Fruit fly (Drosophila melanogaster) whole organism, embryonic: ENCODE data around the gene CG7512.

Experiments used
- ATbp ChIP-seq: fragments of 200-800 bp; sonication (Bioruptor generic); optimal IDR thresholded peaks from 2 replicates; lab custom pipeline; 2017; ENCODE audit warnings: missing biosample characterization, mild to moderate bottlenecking, missing genetic modification characterization, missing genetic modification reagents
- Blimp-1 ChIP-seq: fragments of 200-800 bp; sonication (Bioruptor generic); optimal IDR thresholded peaks from 3 replicates; lab custom pipeline; 2018; ENCODE audit warnings: missing biosample characterization, missing genetic modification characterization, mild to moderate bottlenecking, moderate library complexity, missing genetic modification reagents
- CG13287 ChIP-seq: fragments of 200-800 bp; sonication (Bioruptor generic); IDR thresholded peaks from 2 replicates; pipeline ENCODE4 v1.3.6; 2022; ENCODE audit warnings: missing biosample characterization, missing genetic modification characterization; ENCODE audit not compliant: partially characterized antibody
- CG13894 ChIP-seq: fragments of 200-800 bp; sonication (Bioruptor generic); optimal IDR thresholded peaks from 3 replicates; lab custom pipeline; 2018; ENCODE audit warnings: missing biosample characterization, mild to moderate bottlenecking, missing genetic modification characterization, moderate library complexity
- CG4617 ChIP-seq: fragments of 200-800 bp; sonication (Bioruptor generic); optimal IDR thresholded peaks from 3 replicates; lab custom pipeline; 2016; ENCODE audit warnings: missing biosample characterization, missing genetic modification characterization, borderline replicate concordance
- CG4730 ChIP-seq: fragments of 200-800 bp; sonication (Bioruptor generic); IDR thresholded peaks from 2 replicates; pipeline ENCODE4 v1.3.6; 2022; ENCODE audit warnings: missing biosample characterization, missing genetic modification characterization
- CG6254 ChIP-seq: fragments of 200-800 bp; sonication (Bioruptor generic); optimal IDR thresholded peaks from 3 replicates; lab custom pipeline; 2017; ENCODE audit warnings: mild to moderate bottlenecking, missing biosample characterization, missing genetic modification reagents, missing genetic modification characterization
- CG6683 ChIP-seq: fragments of 200-800 bp; sonication (Bioruptor generic); optimal IDR thresholded peaks from 2 replicates; lab custom pipeline; 2017; ENCODE audit warnings: missing biosample characterization, mild to moderate bottlenecking, missing genetic modification characterization, missing genetic modification reagents
- CG7372 ChIP-seq: fragments of 200-800 bp; sonication (Bioruptor generic); IDR thresholded peaks from 2 replicates; pipeline ENCODE4 v1.3.6; 2022; ENCODE audit warnings: missing biosample characterization, missing genetic modification characterization
- CG7556 ChIP-seq: fragments of 200-800 bp; sonication (Bioruptor generic); optimal IDR thresholded peaks from 2 replicates; lab custom pipeline; 2017; ENCODE audit warnings: missing biosample characterization, mild to moderate bottlenecking, missing genetic modification characterization
- CG7786 ChIP-seq: fragments of 200-800 bp; sonication (Bioruptor generic); optimal IDR thresholded peaks from 2 replicates; lab custom pipeline; 2016; ENCODE audit warnings: missing biosample characterization, missing genetic modification characterization
- CG7839 ChIP-seq: fragments of 200-800 bp; sonication (Bioruptor generic); optimal IDR thresholded peaks from 3 replicates; lab custom pipeline; 2018; ENCODE audit warnings: missing biosample characterization, mild to moderate bottlenecking, missing genetic modification characterization, moderate library complexity
- Deaf1 ChIP-seq: fragments of 200-800 bp; optimal IDR thresholded peaks from 3 replicates; lab custom pipeline; 2019; ENCODE audit warnings: missing biosample characterization, mild to moderate bottlenecking, missing genetic modification characterization, moderate library complexity
- Dip3 ChIP-seq: fragments of 200-800 bp; sonication (Bioruptor generic); optimal IDR thresholded peaks from 3 replicates; lab custom pipeline; 2016; ENCODE audit warnings: missing biosample characterization, missing genetic modification characterization
- E2f1 ChIP-seq: fragments of 200-800 bp; sonication (Bioruptor generic); IDR thresholded peaks from 2 replicates; pipeline ENCODE4 v1.3.6; 2022; ENCODE audit warnings: missing biosample characterization, missing genetic modification characterization
- Eip74EF ChIP-seq, 2 experiments: fragments of 200-800 bp in 1 of 2; fragments of >200 bp in 1 of 2; sonication (Bioruptor generic) in 1 of 2; optimal IDR thresholded peaks; 2 replicates each; lab custom pipeline; 2017 to 2019; ENCODE audit warnings: missing biosample characterization in 2 of 2, missing genetic modification characterization in 2 of 2, mild to moderate bottlenecking in 1 of 2, moderate library complexity in 1 of 2
- Ets65A ChIP-seq: fragments of 200-800 bp; sonication (Bioruptor generic); peaks from one replicate; lab custom pipeline; 2016; ENCODE audit warnings: missing biosample characterization, missing genetic modification characterization
- Fer3 ChIP-seq: fragments of 200-800 bp; sonication (Bioruptor generic); optimal IDR thresholded peaks from 2 replicates; lab custom pipeline; 2018; ENCODE audit warnings: missing biosample characterization, mild to moderate bottlenecking, missing genetic modification characterization, moderate library complexity
- HHEX ChIP-seq: fragments of 200-800 bp; sonication (Bioruptor generic); optimal IDR thresholded peaks from 3 replicates; lab custom pipeline; 2017; ENCODE audit warnings: missing biosample characterization, mild to moderate bottlenecking, missing genetic modification characterization, missing genetic modification reagents
- HmgZ ChIP-seq: fragments of 200-800 bp; sonication (Bioruptor generic); optimal IDR thresholded peaks from 2 replicates; lab custom pipeline; 2018; ENCODE audit warnings: missing biosample characterization, mild to moderate bottlenecking, missing genetic modification characterization
- Lpt ChIP-seq: fragments of >200 bp; optimal IDR thresholded peaks from 2 replicates; lab custom pipeline; 2018; ENCODE audit warnings: missing biosample characterization, missing genetic modification characterization
- MBD-R2 ChIP-seq: fragments of 200-800 bp; sonication (Bioruptor generic); IDR thresholded peaks from 2 replicates; pipeline ENCODE4 v1.3.6; 2022; ENCODE audit warnings: missing biosample characterization, missing genetic modification characterization
- Nf-YC ChIP-seq: fragments of 200-800 bp; optimal IDR thresholded peaks from 3 replicates; lab custom pipeline; 2019; ENCODE audit warnings: missing biosample characterization, mild to moderate bottlenecking, missing genetic modification characterization, moderate library complexity
- Stat92E ChIP-seq, 3 experiments: fragments of >200 bp in 2 of 3; fragments of 200-800 bp in 1 of 3; sonication (Bioruptor generic) in 1 of 3; optimal IDR thresholded peaks; 2 replicates each; lab custom pipeline; 2017 to 2019; ENCODE audit warnings: missing biosample characterization in 3 of 3, missing genetic modification characterization in 3 of 3, mild to moderate bottlenecking in 1 of 3, moderate library complexity in 1 of 3
- Xrp1 ChIP-seq: fragments of 200-800 bp; sonication (Bioruptor generic); IDR thresholded peaks from 2 replicates; pipeline ENCODE4 v1.3.6; 2022; ENCODE audit warnings: missing biosample characterization, missing genetic modification characterization
- bcd ChIP-seq: fragments of 200-800 bp; sonication (Bioruptor generic); optimal IDR thresholded peaks from 2 replicates; lab custom pipeline; 2017; ENCODE audit warnings: missing biosample characterization, mild to moderate bottlenecking, missing genetic modification characterization
- chinmo ChIP-seq: fragments of 200-800 bp; sonication (Bioruptor generic); IDR thresholded peaks from 4 replicates; pipeline ENCODE4 v1.3.6; 2022; ENCODE audit warnings: missing biosample characterization, missing genetic modification characterization; ENCODE audit not compliant: partially characterized antibody
- exex ChIP-seq: fragments of 200-800 bp; sonication (Bioruptor generic); optimal IDR thresholded peaks from 4 replicates; lab custom pipeline; 2018; ENCODE audit warnings: missing biosample characterization, mild to moderate bottlenecking, missing genetic modification characterization, moderate library complexity
- inv ChIP-seq: fragments of 200-800 bp; sonication (Bioruptor generic); IDR thresholded peaks from 2 replicates; pipeline ENCODE4 v1.3.6; 2022; ENCODE audit warnings: missing biosample characterization, missing genetic modification characterization; ENCODE audit not compliant: partially characterized antibody
- ken ChIP-seq: fragments of 200-800 bp; sonication (Bioruptor generic); IDR thresholded peaks from 3 replicates; pipeline ENCODE4 v1.3.6; 2022; ENCODE audit warnings: missing biosample characterization, missing genetic modification characterization
- lola ChIP-seq, 3 experiments: fragments of >200 bp in 2 of 3; fragments of 200-800 bp in 1 of 3; sonication (Bioruptor generic) in 1 of 3; optimal IDR thresholded peaks; 2 replicates each; lab custom pipeline; 2017 to 2019; ENCODE audit warnings: missing biosample characterization in 3 of 3, missing genetic modification characterization in 3 of 3, mild to moderate bottlenecking in 1 of 3, moderate library complexity in 1 of 3
- mirr ChIP-seq: fragments of 200-800 bp; sonication (Bioruptor generic); optimal IDR thresholded peaks from 3 replicates; lab custom pipeline; 2018; ENCODE audit warnings: missing biosample characterization, mild to moderate bottlenecking, missing genetic modification characterization
- pzg ChIP-seq: fragments of 200-800 bp; sonication (Bioruptor generic); optimal IDR thresholded peaks from 3 replicates; lab custom pipeline; 2018; ENCODE audit warnings: missing biosample characterization, mild to moderate bottlenecking, missing genetic modification characterization, moderate library complexity
- repo ChIP-seq: fragments of 200-800 bp; sonication (Bioruptor generic); optimal IDR thresholded peaks from 2 replicates; lab custom pipeline; 2016; ENCODE audit warnings: missing biosample characterization, missing genetic modification characterization
- scrt ChIP-seq: fragments of 200-800 bp; sonication (Bioruptor generic); optimal IDR thresholded peaks from 2 replicates; lab custom pipeline; 2018; ENCODE audit warnings: missing biosample characterization, mild to moderate bottlenecking, missing genetic modification characterization, moderate library complexity
- sd ChIP-seq: fragments of 200-800 bp; sonication (Bioruptor generic); optimal IDR thresholded peaks from 3 replicates; lab custom pipeline; 2018; ENCODE audit warnings: missing biosample characterization, mild to moderate bottlenecking, missing genetic modification characterization, moderate library complexity
- sens ChIP-seq: fragments of 200-800 bp; sonication (Bioruptor generic); peaks from one replicate; lab custom pipeline; 2016; ENCODE audit warnings: missing biosample characterization, missing genetic modification characterization
- slp2 ChIP-seq: fragments of 200-800 bp; sonication (Bioruptor generic); optimal IDR thresholded peaks from 2 replicates; lab custom pipeline; 2016; ENCODE audit warnings: missing biosample characterization, missing genetic modification characterization
- sob ChIP-seq: fragments of 200-800 bp; sonication (Bioruptor generic); IDR thresholded peaks from 2 replicates; pipeline ENCODE4 v1.3.6; 2022; ENCODE audit warnings: missing biosample characterization, missing genetic modification characterization
- ssp ChIP-seq: fragments of 200-800 bp; sonication (Bioruptor generic); IDR thresholded peaks from 2 replicates; pipeline ENCODE4 v1.3.6; 2022; ENCODE audit warnings: missing biosample characterization, missing genetic modification characterization
- ttk ChIP-seq: fragments of 200-800 bp; sonication (Bioruptor generic); IDR thresholded peaks from 2 replicates; pipeline ENCODE4 v2.1.2; 2022; ENCODE audit warnings: missing biosample characterization, missing genetic modification characterization
- twi ChIP-seq: fragments of 200-800 bp; optimal IDR thresholded peaks from 2 replicates; lab custom pipeline; 2019; ENCODE audit warnings: missing biosample characterization, mild to moderate bottlenecking, missing genetic modification characterization, moderate library complexity
- vnd ChIP-seq: fragments of 200-800 bp; sonication (Bioruptor generic); IDR thresholded peaks from 3 replicates; pipeline ENCODE4 v1.3.6; 2022; ENCODE audit warnings: missing biosample characterization, missing genetic modification characterization; ENCODE audit not compliant: partially characterized antibody
- zfh1 ChIP-seq: fragments of 200-800 bp; sonication (Bioruptor generic); IDR thresholded peaks from 3 replicates; pipeline ENCODE4 v1.3.6; 2022; ENCODE audit warnings: missing biosample characterization, missing genetic modification characterization
- zfh2 ChIP-seq: fragments of 200-800 bp; sonication (Bioruptor generic); optimal IDR thresholded peaks from 2 replicates; lab custom pipeline; 2016; ENCODE audit warnings: missing biosample characterization, missing genetic modification characterization

The CG7512 gene

DNA sequence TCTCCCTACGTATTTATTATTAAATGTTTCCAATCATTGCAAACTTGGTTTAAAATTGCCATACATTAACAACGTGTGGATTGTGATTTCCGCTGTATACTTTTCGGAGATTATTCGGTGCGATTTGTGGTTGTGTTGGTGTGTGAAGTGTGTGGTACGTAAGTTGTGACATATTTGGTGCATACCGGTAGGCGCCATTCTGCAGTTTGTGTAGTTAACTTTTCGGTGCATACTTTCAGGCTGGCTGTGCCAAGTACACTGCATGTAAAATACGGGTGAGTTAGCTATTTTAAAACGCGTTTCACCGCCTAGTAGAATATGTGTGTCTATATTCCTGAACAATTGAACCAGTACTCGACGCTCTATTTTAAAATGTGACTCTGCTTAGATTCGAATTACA, 9.8 kb downstream of the CG7512 start (continued):
- TF ChIP-seq CG4617 (no peak), lola (GFP tag; optimal IDR thresholded peaks at IDR 0.05; lab: Kevin White, UChicago) (peak in 1 of 3 experiments; percentile 63), twi (tag; lab: Kevin White, UChicago) (no peak), Stat92E (GFP tag; optimal IDR thresholded peaks at IDR 0.05; lab: Kevin White, UChicago) (peak in 1 of 3 experiments; percentile 22), sob (GFP tag; lab: Robert Waterston, UW) (no peak), ATbp (GFP tag; lab: Kevin White, UChicago) (no peak), zfh2 (GFP tag; lab: Kevin White, UChicago) (no peak), CG7786 (GFP tag; lab: Kevin White, UChicago) (no peak), inv (peak; percentile 31; the same call in 1 of the 2 replicates), Lpt (no peak), Fer3 (no peak), Ets65A (no peak), CG6254 (GFP tag; lab: Kevin White, UChicago) (no peak), ttk (GFP tag; lab: Robert Waterston, UW) (no peak), bcd (GFP tag; lab: Kevin White, UChicago) (no peak), slp2 (GFP tag; lab: Kevin White, UChicago) (no peak), CG7839 (tag; lab: Kevin White, UChicago) (no peak), CG7372 (GFP tag; lab: Robert Waterston, UW) (no peak), vnd (no peak), CG7556 (GFP tag; lab: Kevin White, UChicago) (no peak), CG13894 (tag; lab: Kevin White, UChicago) (no peak), E2f1 (GFP tag; lab: Robert Waterston, UW) (no peak), repo (GFP tag; lab: Kevin White, UChicago) (no peak)

dm6 chr3L:11525765-11526164, 12.3 kb downstream of the CG7512 start:
- TF ChIP-seq exex (tag; lab: Kevin White, UChicago) (peak; percentile 22), Xrp1 (GFP tag; lab: Robert Waterston, UW) (0 out of 2 replicates have a peak, but pooled peaks have one; percentile 26), sens (peak; percentile 26), HHEX (GFP tag; lab: Kevin White, UChicago) (no peak), pzg (GFP tag; lab: Kevin White, UChicago) (no peak), zfh1 (GFP tag; lab: Robert Waterston, UW) (0 out of 3 replicates have a peak, but pooled peaks have one; percentile 6)

DNA sequence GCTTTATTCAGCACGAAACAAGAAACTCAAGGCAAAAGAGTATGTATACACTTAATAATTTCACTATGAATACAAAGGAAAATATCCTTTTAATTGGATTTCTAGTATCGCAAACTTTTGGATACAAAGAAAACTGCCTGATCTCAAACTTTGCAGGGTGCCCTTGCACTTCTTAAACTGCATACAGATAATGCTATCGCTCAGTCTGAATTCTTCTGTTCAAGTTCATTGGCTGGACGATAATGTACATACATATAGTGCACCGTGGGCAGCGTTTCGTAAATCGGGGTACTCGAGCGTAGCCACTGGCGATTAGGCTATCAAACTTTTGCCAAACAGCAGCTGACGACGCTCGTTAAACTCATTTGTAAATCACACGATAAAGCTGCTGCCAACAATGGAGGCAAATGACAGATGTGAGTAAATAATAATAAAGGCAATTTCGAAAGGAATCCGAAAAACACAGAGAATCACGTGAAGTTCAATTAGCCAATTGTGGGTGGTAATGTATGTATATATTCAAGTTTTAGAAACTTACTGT, 13.2 kb downstream of the CG7512 start:
- 0 out of 4 replicates have a peak, but pooled peaks have one; percentile 66 for TF ChIP-seq chinmo
- no peak for TF ChIP-seq CG4730
- TF ChIP-seq MBD-R2 (GFP tag; lab: Robert Waterston, UW), result 0 out of 2 replicates have a peak, but pooled peaks have one; percentile 8
- TF ChIP-seq Dip3 (GFP tag; lab: Kevin White, UChicago), result no peak
- TF ChIP-seq ttk (GFP tag; lab: Robert Waterston, UW), result no peak
- TF ChIP-seq sd (tag; lab: Kevin White, UChicago), result peak; percentile 4
- no peak for TF ChIP-seq ssp
- TF ChIP-seq exex (tag; lab: Kevin White, UChicago), result peak; percentile 57

DNA sequence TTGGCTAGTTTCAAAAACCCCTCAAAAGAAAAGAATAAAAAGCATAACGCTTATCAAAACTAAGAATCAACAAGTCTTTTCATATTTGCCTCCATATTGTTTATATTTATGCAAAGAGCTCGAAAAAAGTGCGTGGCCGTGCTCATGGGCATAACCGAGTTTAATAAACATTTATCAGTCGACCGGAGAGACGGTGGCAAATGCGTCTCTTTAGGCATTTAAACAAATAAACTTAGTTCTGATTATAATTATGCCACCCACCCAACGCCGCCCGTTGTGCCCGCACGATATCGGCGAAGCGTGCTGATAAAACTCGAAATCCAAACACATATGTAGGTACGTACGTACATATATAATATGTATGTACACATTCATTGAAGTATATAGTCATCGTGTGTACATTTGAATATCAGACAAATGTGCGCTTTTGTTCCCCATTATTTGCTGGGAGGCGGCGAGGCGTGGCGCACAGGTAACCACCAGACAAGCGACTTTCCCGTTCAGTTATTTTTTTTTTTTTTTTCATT, 15.0 kb downstream of the CG7512 start:
- TF ChIP-seq Blimp-1 (GFP tag; lab: Kevin White, UChicago) (peak; percentile 22), mirr (peak; percentile 94), HmgZ (tag; lab: Kevin White, UChicago) (peak; percentile 16), CG7556 (GFP tag; lab: Kevin White, UChicago) (peak; percentile 5), ken (GFP tag; lab: Robert Waterston, UW) (no peak), CG6683 (GFP tag; lab: Kevin White, UChicago) (peak; percentile 38), Eip74EF (GFP tag; optimal IDR thresholded peaks at IDR 0.05; lab: Kevin White, UChicago) (peak in 1 of 2 experiments; percentile 29), Nf-YC (tag; lab: Kevin White, UChicago) (peak; percentile 12), scrt (peak; percentile 25), Deaf1 (tag; lab: Kevin White, UChicago) (no peak), CG13287 (GFP tag; lab: Robert Waterston, UW) (no peak)
